Fruit fly (Drosophila melanogaster) ovary, adult (tissue): ENCODE measurements around the gene Atg8a.
A peak's percentile ranks its signal among the peaks of the same experiment; 100 is the strongest.

Source experiments
- CG17801 ChIP-seq: fragments of 200-800 bp; optimal IDR thresholded peaks from 2 replicates; lab custom pipeline; 2019; ENCODE audit warnings: missing biosample characterization, mild to moderate bottlenecking, missing genetic modification characterization, moderate library complexity; ENCODE audit not compliant: partially characterized antibody

The Atg8a gene

DNA sequence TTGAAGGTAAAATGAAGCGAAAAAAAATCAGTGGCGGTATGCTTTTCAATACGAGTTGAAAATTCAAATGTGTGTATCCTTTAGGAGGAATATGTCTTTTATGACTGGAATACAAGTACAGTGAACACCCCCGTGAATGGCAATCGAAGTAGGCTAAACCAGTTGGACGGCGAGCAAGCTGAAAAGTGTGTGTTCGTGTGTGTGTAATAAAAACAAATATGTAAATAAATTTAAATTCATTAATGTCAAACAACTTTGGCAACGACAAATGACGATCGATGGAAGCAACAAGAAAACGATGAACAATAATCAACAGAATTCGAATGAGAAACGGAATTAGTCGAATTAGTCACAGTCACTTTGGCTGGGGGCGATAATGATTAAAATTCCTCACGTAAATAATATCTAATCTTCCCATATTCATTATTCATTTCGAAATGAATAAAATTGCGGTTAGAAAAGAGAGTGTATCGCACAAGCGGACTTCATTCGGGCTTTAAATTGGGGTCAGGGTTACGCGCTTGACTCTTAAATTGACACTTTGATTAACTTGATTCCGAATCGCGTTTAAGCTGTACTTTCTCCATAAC lies 41.9 kb downstream of the Atg8a start:
- TF ChIP-seq CG17801, result no peak

DNA sequence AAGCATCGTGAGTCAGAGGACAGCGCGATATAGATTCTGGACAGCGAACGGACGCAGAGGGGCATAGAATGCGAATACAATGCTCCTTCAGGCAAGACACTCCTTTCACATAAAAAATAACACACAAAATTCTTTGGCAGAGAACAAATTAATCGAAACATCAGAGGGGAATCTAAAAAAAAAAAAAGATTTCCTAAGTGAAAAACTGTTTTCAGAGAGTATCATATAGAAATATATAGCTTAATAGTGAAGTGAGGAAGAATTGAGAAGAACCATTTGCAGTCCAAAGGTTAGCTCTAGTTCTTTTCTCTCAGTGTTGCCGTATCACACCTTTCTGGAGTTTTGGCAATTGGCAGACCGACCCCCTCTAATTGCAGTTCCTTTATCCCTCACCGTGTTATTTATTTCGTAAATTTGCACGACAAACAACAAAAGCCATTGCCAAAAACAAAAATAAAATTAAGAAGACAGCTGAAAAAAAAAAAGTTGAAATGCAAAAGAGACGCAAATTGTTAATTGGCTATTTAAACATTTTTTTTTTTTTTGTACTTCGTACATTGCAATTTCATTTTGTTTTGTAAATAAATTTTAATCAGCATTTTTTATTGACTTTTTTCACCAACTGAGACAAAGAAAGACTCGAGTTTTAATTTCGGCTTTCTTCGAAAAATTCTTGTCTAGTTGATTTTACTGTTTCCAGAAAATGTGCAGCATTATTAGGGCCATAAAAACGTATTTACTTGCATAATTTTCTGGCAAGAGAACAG lies 44.5 kb downstream of the Atg8a start:
- TF ChIP-seq CG17801, result peak; percentile 65

- no peak for TF ChIP-seq CG17801
Observed at dm6 chrX:10721901-10722479, 46.1 kb downstream of the Atg8a start.

- TF ChIP-seq CG17801, result no peak
Observed at dm6 chrX:10719280-10719679, 48.9 kb downstream of the Atg8a start.

- peak; percentile 66 for TF ChIP-seq CG17801
Observed at dm6 chrX:10717869-10718268, 50.3 kb downstream of the Atg8a start.
